Worm (Caenorhabditis elegans) whole organism, L4 larva: ENCODE results near the gene dpr-1.
A peak's percentile ranks its signal among the peaks of the same experiment; 100 is the strongest.

Experiments
- R02D3.7 ChIP-seq: fragments of 150-350 bp; sonication (generic microtip); optimal IDR thresholded peaks from 3 replicates; lab custom pipeline; 2014; ENCODE audit warnings: missing biosample characterization, missing genetic modification characterization
- ceh-82 ChIP-seq: sonication (generic microtip); optimal IDR thresholded peaks from 2 replicates; lab custom pipeline; 2017; ENCODE audit warnings: missing biosample characterization, missing genetic modification characterization
- dmd-6 ChIP-seq: fragments of 200-800 bp; sonication (Bioruptor generic); IDR thresholded peaks from 2 replicates; pipeline ENCODE4 v1.3.6; 2022; ENCODE audit warnings: missing genetic modification reagents, missing genetic modification characterization, missing compliant biosample characterization
- duxl-1 ChIP-seq: sonication (generic microtip); optimal IDR thresholded peaks from 2 replicates; lab custom pipeline; 2016; ENCODE audit warnings: mild to moderate bottlenecking, missing genetic modification characterization, moderate library complexity, missing compliant biosample characterization; ENCODE audit not compliant: poor library complexity
- jun-1 ChIP-seq: fragments of 150-350 bp; optimal IDR thresholded peaks from 2 replicates; lab custom pipeline; 2014; ENCODE audit warnings: missing biosample characterization, missing genetic modification reagents, missing genetic modification characterization
- madf-9 ChIP-seq: fragments of 200-800 bp; sonication (Bioruptor generic); conservative IDR thresholded peaks from 2 replicates; pipeline ENCODE4 v1.3.6; 2022; ENCODE audit warnings: missing genetic modification reagents, missing genetic modification characterization, missing compliant biosample characterization
- nhr-11 ChIP-seq: fragments of 150-350 bp; optimal IDR thresholded peaks from 2 replicates; lab custom pipeline; 2014; ENCODE audit warnings: missing biosample characterization, missing genetic modification characterization
- pha-4 ChIP-seq, 2 experiments: fragments of 150-350 bp in 1 of 2; fragments of 200-800 bp in 1 of 2; sonication (Bioruptor generic) in 1 of 2; IDR thresholded peaks in 1 of 2; optimal IDR thresholded peaks in 1 of 2; 2 replicates each; pipeline versions ENCODE4 v1.3.6 to Lab custom; 2014 to 2022; ENCODE audit warnings: missing genetic modification characterization in 2 of 2, missing genetic modification reagents in 2 of 2, missing biosample characterization in 1 of 2, missing compliant biosample characterization in 1 of 2
- skn-1 ChIP-seq: fragments of 150-350 bp; optimal IDR thresholded peaks from 2 replicates; lab custom pipeline; 2014; ENCODE audit warnings: missing biosample characterization, missing genetic modification characterization
- snpc-4 ChIP-seq: fragments of 150-350 bp; optimal IDR thresholded peaks from 2 replicates; lab custom pipeline; 2014; ENCODE audit warnings: missing biosample characterization, missing genetic modification characterization
- unc-62 ChIP-seq, 3 experiments: fragments of 150-350 bp in 1 of 3; sonication (generic microtip); optimal IDR thresholded peaks in 2 of 3; peaks in 1 of 3; 1 replicate in 1 of 3; 2 replicates in 2 of 3; lab custom pipeline; 2014 to 2017; ENCODE audit warnings: missing biosample characterization in 3 of 3, missing genetic modification characterization in 3 of 3, missing genetic modification reagents in 3 of 3, missing genotype in 1 of 3
- zfp-2 ChIP-seq: sonication (generic microtip); optimal IDR thresholded peaks from 2 replicates; lab custom pipeline; 2016; ENCODE audit warnings: mild to moderate bottlenecking, missing genetic modification characterization, missing compliant biosample characterization
- ztf-11 ChIP-seq: fragments of 150-350 bp; optimal IDR thresholded peaks from 2 replicates; lab custom pipeline; 2014; ENCODE audit warnings: missing biosample characterization, missing genetic modification characterization
- ztf-7 ChIP-seq: fragments of 150-350 bp; optimal IDR thresholded peaks from 2 replicates; lab custom pipeline; 2014; ENCODE audit warnings: missing biosample characterization, missing genetic modification characterization

DNA sequence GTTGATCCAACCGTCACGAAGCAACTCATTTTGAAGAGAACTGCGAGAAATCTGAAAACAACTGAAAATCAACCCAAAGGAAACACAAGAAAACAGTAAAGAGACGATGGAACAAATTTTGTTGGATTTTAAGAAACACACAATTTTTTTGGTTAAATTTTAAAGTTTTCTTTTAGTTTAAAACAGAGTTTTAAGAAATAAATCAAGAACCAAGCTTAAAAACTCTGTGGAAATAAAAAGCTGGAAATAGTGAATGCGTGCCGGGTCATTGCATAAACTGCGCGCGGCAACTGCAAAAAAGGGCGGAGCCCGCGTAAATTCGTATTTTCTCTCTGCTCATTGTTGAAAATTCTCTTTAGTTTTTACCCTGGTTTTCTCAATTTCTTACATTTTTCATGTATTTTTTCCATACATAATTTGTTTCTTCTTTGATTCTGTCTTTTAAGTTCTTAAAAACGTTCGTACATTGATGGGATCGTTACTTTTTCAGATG lies 20.0 kb upstream of the dpr-1 start, which contains the start of the genes algn-13 and R10D12.13:
- no peak for TF ChIP-seq snpc-4 (tag; lab: Kevin White, UChicago)
- peak; percentile 73; the same call in 1 of the 2 replicates for TF ChIP-seq pha-4 (GFP tag; IDR thresholded peaks at IDR 0.05; lab: Robert Waterston, UW)
- no peak for TF ChIP-seq pha-4 (tag; optimal IDR thresholded peaks at IDR 0.05; lab: Kevin White, UChicago)
- TF ChIP-seq jun-1 (tag; lab: Kevin White, UChicago), result no peak
- no peak for TF ChIP-seq ztf-11 (tag; lab: Kevin White, UChicago)
- TF ChIP-seq duxl-1 (tag; lab: Kevin White, UChicago), result peak; percentile 54
- no peak for TF ChIP-seq madf-9 (GFP tag; lab: Robert Waterston, UW)
- no peak for TF ChIP-seq ceh-82 (tag; lab: Kevin White, UChicago)
- no peak for TF ChIP-seq dmd-6
- no peak for TF ChIP-seq zfp-2 (tag; lab: Kevin White, UChicago)
- TF ChIP-seq skn-1 (tag; lab: Kevin White, UChicago), result no peak
- TF ChIP-seq ztf-7 (tag; lab: Kevin White, UChicago), result no peak
- TF ChIP-seq unc-62 (GFP tag; optimal IDR thresholded peaks at IDR 0.05 in 1 of 2; lab: Kevin White, UChicago), result no peak
- no peak for TF ChIP-seq unc-62 (tag; optimal IDR thresholded peaks at IDR 0.05; lab: Kevin White, UChicago)
- TF ChIP-seq nhr-11 (tag; lab: Kevin White, UChicago), result peak; percentile 1
- TF ChIP-seq R02D3.7, result no peak
